Worm (Caenorhabditis elegans): ENCODE data around the gene cutl-26.

cutl-26 gene

DNA sequence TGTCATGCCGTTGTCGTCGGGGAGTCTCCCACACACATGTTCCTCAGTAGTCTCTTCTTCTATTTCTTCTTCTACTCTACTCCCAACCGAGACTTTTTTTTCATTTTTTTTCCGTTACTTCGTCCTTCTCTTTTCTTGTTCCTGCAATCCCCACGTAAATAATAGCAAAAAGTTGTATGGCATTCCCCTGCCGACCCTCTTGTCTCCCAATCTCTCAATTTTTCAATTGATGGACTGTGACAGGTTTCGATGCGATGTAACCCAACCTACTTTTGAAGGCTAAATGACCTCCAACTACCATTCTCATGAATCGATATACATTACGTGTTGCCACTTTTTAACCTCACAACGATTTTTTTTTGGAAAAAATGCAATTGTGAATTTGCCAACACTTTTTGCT lies 43.4 kb downstream of the cutl-26 start:
- TF ChIP-seq nhr-28 (tag; optimal IDR thresholded peaks at IDR 0.05): peak; percentile 21
- TF ChIP-seq spr-1 (tag; optimal IDR thresholded peaks at IDR 0.05): no peak
- no peak for TF ChIP-seq F37D6.2 (tag; optimal IDR thresholded peaks at IDR 0.05)
- TF ChIP-seq nhr-6 (tag; optimal IDR thresholded peaks at IDR 0.05): no peak
- TF ChIP-seq lin-29 (GFP tag; IDR thresholded peaks at IDR 0.05): no peak
- TF ChIP-seq R02D3.7 (tag; optimal IDR thresholded peaks at IDR 0.05): no peak
- no peak for TF ChIP-seq T20F7.1 (GFP tag; optimal IDR thresholded peaks at IDR 0.05)
- no peak for TF ChIP-seq snpc-4 (tag; optimal IDR thresholded peaks at IDR 0.05)
- TF ChIP-seq Y5F2A.4 (GFP tag; optimal IDR thresholded peaks at IDR 0.05): no peak
- TF ChIP-seq tra-1 (GFP tag; IDR thresholded peaks at IDR 0.05): 0 out of 2 replicates have a peak, but pooled peaks have one; percentile 32
- no peak for TF ChIP-seq lin-1 (GFP tag; IDR thresholded peaks at IDR 0.05)
- peak; percentile 60 for TF ChIP-seq ceh-20 (GFP tag; IDR thresholded peaks at IDR 0.05)
- TF ChIP-seq unc-62 (GFP tag; optimal IDR thresholded peaks at IDR 0.05 in 1 of 2): peak in 1 of 2 experiments; percentile 69
- no peak for TF ChIP-seq unc-62 (tag; optimal IDR thresholded peaks at IDR 0.05)
- no peak for TF ChIP-seq egl-27 (tag; optimal IDR thresholded peaks at IDR 0.05)
- TF ChIP-seq lsy-2 (tag; optimal IDR thresholded peaks at IDR 0.05): peak in 1 of 2 experiments; percentile 25
- TF ChIP-seq nhr-102 (tag; optimal IDR thresholded peaks at IDR 0.05): no peak
- no peak for TF ChIP-seq F44E2.7 (GFP tag; IDR thresholded peaks at IDR 0.05)
- TF ChIP-seq ceh-32 (tag; optimal IDR thresholded peaks at IDR 0.05; ENCODE audit: poor library complexity): no peak
- TF ChIP-seq jun-1 (tag; optimal IDR thresholded peaks at IDR 0.05): no peak
- peak; percentile 12 for TF ChIP-seq nhr-25 (tag; optimal IDR thresholded peaks at IDR 0.05; ENCODE audit: borderline replicate concordance, insufficient read depth)
- TF ChIP-seq hmg-1.1 (GFP tag; IDR thresholded peaks at IDR 0.05): 0 out of 2 replicates have a peak, but pooled peaks have one; percentile 4
- peak; percentile 57 for TF ChIP-seq mep-1 (tag; optimal IDR thresholded peaks at IDR 0.05)
- TF ChIP-seq lin-15B (tag; optimal IDR thresholded peaks at IDR 0.05): no peak

DNA sequence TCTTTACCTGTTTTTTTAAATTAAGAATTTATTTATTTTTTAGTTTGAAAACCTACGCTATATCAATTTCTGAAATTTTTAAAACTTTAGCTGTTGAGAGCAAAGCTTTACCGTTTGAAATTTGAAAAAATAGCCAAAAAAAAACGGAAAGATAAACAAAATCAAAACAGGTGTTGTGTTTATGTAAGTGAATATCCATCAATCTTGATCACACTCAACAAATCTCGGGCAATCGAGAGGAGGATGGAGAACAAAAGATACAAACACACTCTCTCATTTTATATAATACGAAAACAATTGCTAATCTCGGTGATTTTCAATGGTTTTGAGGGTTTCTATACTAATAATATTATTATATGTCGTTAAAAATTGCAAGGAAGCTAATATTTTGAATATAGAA lies 45.9 kb downstream of the cutl-26 start:
- TF ChIP-seq sdz-12 (GFP tag; optimal IDR thresholded peaks at IDR 0.05): no peak
- no peak for TF ChIP-seq ceh-28 (tag; optimal IDR thresholded peaks at IDR 0.05)
- peak in 1 of 2 experiments; percentile 75 for TF ChIP-seq unc-62 (GFP tag; optimal IDR thresholded peaks at IDR 0.05 in 1 of 2)
- TF ChIP-seq unc-62 (tag; optimal IDR thresholded peaks at IDR 0.05): no peak
- TF ChIP-seq jun-1 (tag; optimal IDR thresholded peaks at IDR 0.05): no peak
- TF ChIP-seq daf-16 (GFP tag; optimal IDR thresholded peaks at IDR 0.05): peak in 1 of 2 experiments; percentile 54
- no peak for TF ChIP-seq daf-16 (tag; optimal IDR thresholded peaks at IDR 0.05)
- no peak for TF ChIP-seq D1046.2 (GFP tag; IDR thresholded peaks at IDR 0.05)
- no peak for TF ChIP-seq nhr-6 (tag; optimal IDR thresholded peaks at IDR 0.05)
- TF ChIP-seq dmd-6 (GFP tag; IDR thresholded peaks at IDR 0.05): no peak
- no peak for TF ChIP-seq madf-9 (GFP tag; conservative IDR thresholded peaks at IDR 0.05)

DNA sequence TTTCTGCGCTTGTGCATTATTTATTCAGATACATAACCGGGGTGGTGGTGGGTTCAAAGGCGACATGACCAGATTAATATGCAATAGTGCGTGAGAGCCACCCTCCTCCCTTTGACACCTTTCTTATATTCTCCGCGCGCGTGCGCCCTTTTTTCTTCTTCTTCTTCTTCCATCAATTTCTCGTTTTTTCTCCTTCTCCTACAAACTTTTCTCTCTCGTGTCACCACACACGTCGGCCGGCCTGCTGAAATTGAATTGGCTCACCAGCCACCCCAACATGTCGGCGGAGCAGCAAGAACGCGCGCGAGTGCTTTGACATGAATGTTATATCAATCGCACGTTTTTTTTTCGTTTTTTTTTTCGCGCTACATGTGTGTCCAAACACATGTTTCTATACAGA lies 48.0 kb downstream of the cutl-26 start:
- peak in 1 of 2 experiments; percentile 12 for TF ChIP-seq mdl-1 (tag; optimal IDR thresholded peaks at IDR 0.05)
- TF ChIP-seq hlh-30 (tag; optimal IDR thresholded peaks at IDR 0.05; ENCODE audit: insufficient read depth): peak; percentile 15
- peak; percentile 23; the same call in 1 of the 2 replicates for TF ChIP-seq egl-43 (GFP tag; IDR thresholded peaks at IDR 0.05)
- TF ChIP-seq nhr-237 (tag; optimal IDR thresholded peaks at IDR 0.05): no peak
- TF ChIP-seq ceh-44 (GFP tag; IDR thresholded peaks at IDR 0.05): no peak
- TF ChIP-seq lsy-2 (tag; optimal IDR thresholded peaks at IDR 0.05): peak in 1 of 2 experiments; percentile 31
- TF ChIP-seq rbr-2 (tag; optimal IDR thresholded peaks at IDR 0.05): peak; percentile 28

All from whole organism, L4 larva.